Fruit fly (Drosophila melanogaster): ENCODE data around the gene SMSr.
A peak's percentile ranks its signal among the peaks of the same experiment; 100 is the strongest.

The SMSr gene

dm6 chr3L:7328567-7329253, 52.6 kb downstream of the SMSr start, which contains the start of the genes mrva, CG42307 and mus312:
mrva (minus strand) TSS chr3L:7328842.
CG42307 (plus strand) TSS chr3L:7329132.
mus312 (plus strand) TSS chr3L:7329132.
- TF ChIP-seq kay (GFP tag; ENCODE audit: borderline replicate concordance), result no peak
- peak; percentile 99 for TF ChIP-seq CG14711 (tag; optimal IDR thresholded peaks at IDR 0.05)
- peak; percentile 88 for TF ChIP-seq tj (GFP tag; optimal IDR thresholded peaks at IDR 0.05)
- TF ChIP-seq ovo (GFP tag; optimal IDR thresholded peaks at IDR 0.05), result peak; percentile 80
- TF ChIP-seq pad (GFP tag; optimal IDR thresholded peaks at IDR 0.05), result peak; percentile 69
- TF ChIP-seq CG5204 (GFP tag; optimal IDR thresholded peaks at IDR 0.05), result no peak
- peak; percentile 75 for TF ChIP-seq CG1620 (GFP tag; optimal IDR thresholded peaks at IDR 0.05)
- TF ChIP-seq CG33017 (tag; optimal IDR thresholded peaks at IDR 0.05), result peak; percentile 93
- TF ChIP-seq cnc (optimal IDR thresholded peaks at IDR 0.05), result no peak
- TF ChIP-seq Hr96 (GFP tag; optimal IDR thresholded peaks at IDR 0.05), result no peak
- TF ChIP-seq cic (GFP tag; optimal IDR thresholded peaks at IDR 0.05), result peak; percentile 69
- TF ChIP-seq Mnt (GFP tag; optimal IDR thresholded peaks at IDR 0.05), result peak; percentile 70
- peak; percentile 90 for TF ChIP-seq CG7045 (GFP tag; optimal IDR thresholded peaks at IDR 0.05)
- TF ChIP-seq Crg-1 (GFP tag; optimal IDR thresholded peaks at IDR 0.05), result peak; percentile 80
- peak; percentile 51 for TF ChIP-seq Clk (GFP tag; optimal IDR thresholded peaks at IDR 0.05)
- peak; percentile 86 for TF ChIP-seq bab1 (GFP tag; optimal IDR thresholded peaks at IDR 0.05)
- peak; percentile 90 for TF ChIP-seq CG12768 (GFP tag; optimal IDR thresholded peaks at IDR 0.05)
- no peak for TF ChIP-seq toe (GFP tag; optimal IDR thresholded peaks at IDR 0.05)
- peak; percentile 96 for TF ChIP-seq CG7101 (tag; optimal IDR thresholded peaks at IDR 0.05)
- TF ChIP-seq CG11617 (GFP tag; optimal IDR thresholded peaks at IDR 0.05), result peak; percentile 96

dm6 chr3L:7326676-7327075, 54.6 kb downstream of the SMSr start:
- no peak for TF ChIP-seq CG33017 (tag; optimal IDR thresholded peaks at IDR 0.05)
- no peak for TF ChIP-seq tj (GFP tag; optimal IDR thresholded peaks at IDR 0.05)
- TF ChIP-seq kay (GFP tag; ENCODE audit: borderline replicate concordance), result no peak
- TF ChIP-seq CG12768 (GFP tag; optimal IDR thresholded peaks at IDR 0.05), result no peak
- TF ChIP-seq Clk (GFP tag; optimal IDR thresholded peaks at IDR 0.05), result no peak
- TF ChIP-seq CG11617 (GFP tag; optimal IDR thresholded peaks at IDR 0.05), result no peak
- TF ChIP-seq Hr96 (GFP tag; optimal IDR thresholded peaks at IDR 0.05), result no peak
- TF ChIP-seq CG7101 (tag; optimal IDR thresholded peaks at IDR 0.05), result no peak
- no peak for TF ChIP-seq Crg-1 (GFP tag; optimal IDR thresholded peaks at IDR 0.05)
- TF ChIP-seq cnc (optimal IDR thresholded peaks at IDR 0.05), result no peak

All from whole organism, adult.